Worm (Caenorhabditis elegans) whole organism, early embryonic: ENCODE measurements around the gene acdh-6.

Experiments
- B0310.2 ChIP-seq: sonication (generic microtip); optimal IDR thresholded peaks from 2 replicates; lab custom pipeline; 2016; ENCODE audit warnings: mild to moderate bottlenecking, missing genetic modification characterization, missing compliant biosample characterization
- F13C5.2 ChIP-seq: sonication (generic microtip); optimal IDR thresholded peaks from 2 replicates; lab custom pipeline; 2017; ENCODE audit warnings: mild to moderate bottlenecking, missing genetic modification characterization, inconsistent platforms, missing compliant biosample characterization
- aly-1 ChIP-seq: sonication (generic microtip); optimal IDR thresholded peaks from 2 replicates; lab custom pipeline; 2016; ENCODE audit warnings: missing genetic modification characterization, missing compliant biosample characterization
- ama-1 ChIP-seq: fragments of 150-350 bp; optimal IDR thresholded peaks from 2 replicates; lab custom pipeline; 2014
- ceh-13 ChIP-seq: fragments of 200-800 bp; sonication (Bioruptor generic); optimal IDR thresholded peaks from 2 replicates; lab custom pipeline; 2018; ENCODE audit warnings: mild to moderate bottlenecking, missing genetic modification characterization, missing compliant biosample characterization
- ceh-36 ChIP-seq: sonication (generic microtip); optimal IDR thresholded peaks from 2 replicates; lab custom pipeline; 2016; ENCODE audit warnings: missing genetic modification characterization, inconsistent platforms, missing compliant biosample characterization
- ets-7 ChIP-seq: sonication (generic microtip); optimal IDR thresholded peaks from 2 replicates; lab custom pipeline; 2016; ENCODE audit warnings: missing genotype, missing genetic modification characterization, missing compliant biosample characterization
- flt-1 ChIP-seq: fragments of 200-800 bp; sonication (Bioruptor generic); IDR thresholded peaks from 2 replicates; pipeline ENCODE4 v1.3.6; 2022; ENCODE audit warnings: missing genetic modification characterization, missing compliant biosample characterization
- hmbx-1 ChIP-seq: sonication (generic microtip); optimal IDR thresholded peaks from 2 replicates; lab custom pipeline; 2016; ENCODE audit warnings: mild to moderate bottlenecking, missing genetic modification characterization, missing compliant biosample characterization
- hmg-4 ChIP-seq: fragments of 200-800 bp; sonication (Bioruptor generic); optimal IDR thresholded peaks from 2 replicates; lab custom pipeline; 2018; ENCODE audit warnings: mild to moderate bottlenecking, missing genetic modification characterization, missing compliant biosample characterization
- hnd-1 ChIP-seq: sonication (generic microtip); optimal IDR thresholded peaks from 2 replicates; lab custom pipeline; 2016; ENCODE audit warnings: missing genetic modification characterization, missing compliant biosample characterization
- pes-1 ChIP-seq: fragments of 200-800 bp; sonication (Bioruptor generic); IDR thresholded peaks from 2 replicates; pipeline ENCODE4 v1.3.6; 2022; ENCODE audit warnings: missing genetic modification reagents, missing genetic modification characterization, missing compliant biosample characterization
- scrt-1 ChIP-seq: fragments of 200-800 bp; sonication (Bioruptor generic); IDR thresholded peaks from 2 replicates; pipeline ENCODE4 v1.3.6; 2022; ENCODE audit warnings: missing genetic modification characterization, missing compliant biosample characterization
- sea-1 ChIP-seq: fragments of 200-800 bp; sonication (Bioruptor generic); conservative IDR thresholded peaks from 2 replicates; pipeline ENCODE4 v1.3.6; 2022; ENCODE audit warnings: missing genetic modification characterization, missing compliant biosample characterization
- tbx-11 ChIP-seq: fragments of 200-800 bp; sonication (Bioruptor generic); IDR thresholded peaks from 2 replicates; pipeline ENCODE4 v1.3.6; 2022; ENCODE audit warnings: missing genetic modification characterization, missing compliant biosample characterization
- tbx-37 ChIP-seq: fragments of 200-800 bp; sonication (Bioruptor generic); conservative IDR thresholded peaks from 2 replicates; pipeline ENCODE4 v1.3.6; 2022; ENCODE audit warnings: missing genetic modification reagents, missing genetic modification characterization, missing compliant biosample characterization
- tra-4 ChIP-seq: sonication (generic microtip); optimal IDR thresholded peaks from 2 replicates; lab custom pipeline; 2017; ENCODE audit warnings: missing genetic modification characterization, missing compliant biosample characterization

The acdh-6 gene

ce11 chrIII:8574299-8574698 is 13.4 kb downstream of the acdh-6 start:
- TF ChIP-seq sea-1 (no peak), tra-4 (tag; lab: Kevin White, UChicago) (no peak), F13C5.2 (tag; lab: Kevin White, UChicago) (no peak), ceh-13 (GFP tag; lab: Kevin White, UChicago) (no peak), scrt-1 (GFP tag; lab: Robert Waterston, UW) (no peak), tbx-11 (GFP tag; lab: Robert Waterston, UW) (no peak), aly-1 (tag; lab: Kevin White, UChicago) (no peak), hmbx-1 (no peak), hmg-4 (GFP tag; lab: Kevin White, UChicago) (no peak), pes-1 (GFP tag; lab: Robert Waterston, UW) (no peak), hnd-1 (no peak), B0310.2 (tag; lab: Kevin White, UChicago) (no peak), ama-1 (no peak), ets-7 (tag; lab: Kevin White, UChicago) (no peak), tbx-37 (GFP tag; lab: Robert Waterston, UW) (no peak), ceh-36 (tag; lab: Kevin White, UChicago) (no peak), flt-1 (no peak)

- TF ChIP-seq scrt-1 (GFP tag; lab: Robert Waterston, UW): no peak
- TF ChIP-seq tbx-11 (GFP tag; lab: Robert Waterston, UW): no peak
- no peak for TF ChIP-seq ets-7 (tag; lab: Kevin White, UChicago)
- no peak for TF ChIP-seq ceh-36 (tag; lab: Kevin White, UChicago)
- no peak for TF ChIP-seq B0310.2 (tag; lab: Kevin White, UChicago)
- TF ChIP-seq tbx-37 (GFP tag; lab: Robert Waterston, UW): no peak
- TF ChIP-seq hmbx-1: no peak
- TF ChIP-seq flt-1: no peak
- TF ChIP-seq sea-1: no peak
- no peak for TF ChIP-seq F13C5.2 (tag; lab: Kevin White, UChicago)
- TF ChIP-seq pes-1 (GFP tag; lab: Robert Waterston, UW): no peak
- no peak for TF ChIP-seq hnd-1
- no peak for TF ChIP-seq hmg-4 (GFP tag; lab: Kevin White, UChicago)
- no peak for TF ChIP-seq ceh-13 (GFP tag; lab: Kevin White, UChicago)
- no peak for TF ChIP-seq tra-4 (tag; lab: Kevin White, UChicago)
Observed at ce11 chrIII:8575359-8576101, 14.6 kb downstream of the acdh-6 start.

DNA sequence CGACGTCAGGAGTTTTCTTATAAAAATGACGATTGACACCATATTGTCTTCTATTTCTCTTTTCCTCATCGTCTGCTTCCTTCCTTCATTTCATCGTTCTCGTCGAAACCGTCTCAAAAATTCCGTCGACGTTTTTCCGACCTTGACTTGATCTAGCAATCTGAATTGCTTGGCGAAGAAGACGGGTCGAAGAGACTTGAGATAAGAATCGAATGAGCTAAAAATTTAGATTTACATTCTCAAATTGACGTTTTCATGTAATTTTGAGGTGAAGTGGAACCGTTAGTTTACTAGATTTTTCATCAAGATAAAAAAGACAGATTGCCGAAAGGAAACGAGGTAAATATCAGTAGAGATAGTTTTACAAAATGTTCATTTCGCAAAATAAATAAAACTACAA is 16.6 kb downstream of the acdh-6 start:
- TF ChIP-seq ceh-36 (tag; lab: Kevin White, UChicago) (no peak), sea-1 (no peak), tbx-37 (GFP tag; lab: Robert Waterston, UW) (no peak), scrt-1 (GFP tag; lab: Robert Waterston, UW) (no peak), ama-1 (no peak), hmbx-1 (no peak), tra-4 (tag; lab: Kevin White, UChicago) (no peak), flt-1 (no peak), ets-7 (tag; lab: Kevin White, UChicago) (no peak), hmg-4 (GFP tag; lab: Kevin White, UChicago) (no peak), B0310.2 (tag; lab: Kevin White, UChicago) (no peak), pes-1 (GFP tag; lab: Robert Waterston, UW) (no peak), tbx-11 (GFP tag; lab: Robert Waterston, UW) (no peak), hnd-1 (no peak), aly-1 (tag; lab: Kevin White, UChicago) (no peak)

DNA sequence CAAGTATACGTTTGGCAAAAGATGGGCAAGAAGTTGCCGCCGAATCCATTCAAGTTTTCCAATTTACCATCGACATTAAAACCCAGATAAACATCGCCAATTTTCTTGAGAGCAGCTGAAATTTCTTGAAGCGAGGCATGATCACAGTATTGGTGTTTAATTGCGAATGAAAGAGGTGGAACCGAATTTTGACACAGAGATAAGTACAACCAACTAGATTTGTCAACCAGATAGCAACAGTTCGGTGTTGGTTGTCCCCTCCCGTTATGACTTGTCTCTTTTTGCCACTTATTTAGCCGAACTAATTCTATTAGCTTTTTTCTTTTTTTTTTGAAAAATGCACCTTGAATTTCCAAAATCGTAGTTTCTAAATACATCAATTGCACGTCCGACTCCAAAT is 17.4 kb downstream of the acdh-6 start:
- no peak for TF ChIP-seq scrt-1 (GFP tag; lab: Robert Waterston, UW)
- no peak for TF ChIP-seq hmg-4 (GFP tag; lab: Kevin White, UChicago)
- TF ChIP-seq aly-1 (tag; lab: Kevin White, UChicago): no peak
- TF ChIP-seq ama-1: no peak
- no peak for TF ChIP-seq flt-1
- TF ChIP-seq ceh-13 (GFP tag; lab: Kevin White, UChicago): no peak
- no peak for TF ChIP-seq hmbx-1
- TF ChIP-seq tbx-37 (GFP tag; lab: Robert Waterston, UW): no peak
- TF ChIP-seq ets-7 (tag; lab: Kevin White, UChicago): no peak
- no peak for TF ChIP-seq sea-1

DNA sequence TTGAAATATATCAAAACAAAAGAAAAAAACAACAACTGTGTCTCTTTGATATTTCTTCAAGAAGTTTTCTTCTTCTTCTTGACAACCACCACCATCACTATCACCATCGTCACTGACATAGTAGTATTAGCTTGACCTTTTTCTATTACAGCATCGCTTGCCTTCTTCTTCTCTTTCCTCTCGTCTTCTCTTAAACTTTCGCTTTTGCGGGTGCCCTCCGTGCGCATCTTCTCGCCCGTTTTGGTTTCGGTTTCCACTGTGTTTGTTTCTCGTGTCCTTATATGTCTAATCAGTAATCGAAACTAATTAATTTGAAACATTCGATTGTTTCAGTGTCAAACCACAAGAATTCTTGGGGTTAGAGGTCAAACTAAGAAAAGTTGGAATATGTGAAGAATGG is 18.4 kb downstream of the acdh-6 start:
- TF ChIP-seq ama-1: no peak
- TF ChIP-seq tbx-37 (GFP tag; lab: Robert Waterston, UW): no peak
- no peak for TF ChIP-seq ceh-36 (tag; lab: Kevin White, UChicago)
- no peak for TF ChIP-seq tra-4 (tag; lab: Kevin White, UChicago)
- no peak for TF ChIP-seq aly-1 (tag; lab: Kevin White, UChicago)
- no peak for TF ChIP-seq tbx-11 (GFP tag; lab: Robert Waterston, UW)
- no peak for TF ChIP-seq flt-1
- no peak for TF ChIP-seq B0310.2 (tag; lab: Kevin White, UChicago)
- no peak for TF ChIP-seq F13C5.2 (tag; lab: Kevin White, UChicago)
- no peak for TF ChIP-seq ets-7 (tag; lab: Kevin White, UChicago)
- TF ChIP-seq sea-1: no peak
- no peak for TF ChIP-seq ceh-13 (GFP tag; lab: Kevin White, UChicago)
- no peak for TF ChIP-seq hmbx-1

- TF ChIP-seq ceh-36 (tag; lab: Kevin White, UChicago): no peak
- TF ChIP-seq hmg-4 (GFP tag; lab: Kevin White, UChicago): no peak
- TF ChIP-seq ets-7 (tag; lab: Kevin White, UChicago): no peak
- no peak for TF ChIP-seq tra-4 (tag; lab: Kevin White, UChicago)
- no peak for TF ChIP-seq aly-1 (tag; lab: Kevin White, UChicago)
- no peak for TF ChIP-seq hmbx-1
- TF ChIP-seq scrt-1 (GFP tag; lab: Robert Waterston, UW): no peak
Observed at ce11 chrIII:8580802-8581201, 19.9 kb downstream of the acdh-6 start, which contains the start of gene doxa-1. Gene doxa-1 (plus strand): TSS chrIII:8581102.
